Fruit fly (Drosophila melanogaster) whole organism, pupa: ENCODE results near the gene Dr.

Experiments used
- CG10348 ChIP-seq: fragments of 200-800 bp; sonication (Bioruptor generic); IDR thresholded peaks from 2 replicates; pipeline ENCODE4 v1.3.6; 2022; ENCODE audit warnings: missing biosample characterization, missing genetic modification characterization
- CG12605 ChIP-seq: fragments of 200-800 bp; sonication (Bioruptor generic); IDR thresholded peaks from 2 replicates; pipeline ENCODE4 v1.3.6; 2022; ENCODE audit warnings: missing biosample characterization, missing genetic modification characterization
- CG13204 ChIP-seq: fragments of 200-800 bp; sonication (Bioruptor generic); optimal IDR thresholded peaks from 2 replicates; lab custom pipeline; 2018; ENCODE audit warnings: missing biosample characterization, mild to moderate bottlenecking, missing genetic modification characterization, moderate library complexity
- CG14655 ChIP-seq: fragments of 200-800 bp; sonication (Bioruptor generic); optimal IDR thresholded peaks from 3 replicates; lab custom pipeline; 2017; ENCODE audit warnings: mild to moderate bottlenecking, missing biosample characterization, missing genetic modification reagents, missing genetic modification characterization
- CG15710 ChIP-seq: fragments of 200-800 bp; sonication (Bioruptor generic); optimal IDR thresholded peaks from 2 replicates; lab custom pipeline; 2018; ENCODE audit warnings: missing biosample characterization, mild to moderate bottlenecking, missing genetic modification characterization, moderate library complexity
- CG17806 ChIP-seq: fragments of 200-800 bp; sonication (Bioruptor generic); optimal IDR thresholded peaks from 2 replicates; lab custom pipeline; 2018; ENCODE audit warnings: missing biosample characterization, mild to moderate bottlenecking, missing genetic modification characterization, moderate library complexity
- CG32121 ChIP-seq: fragments of 200-800 bp; sonication (Bioruptor generic); IDR thresholded peaks from 2 replicates; pipeline ENCODE4 v1.3.6; 2022; ENCODE audit warnings: missing biosample characterization, missing genetic modification characterization
- CG34367 ChIP-seq: fragments of 200-800 bp; sonication (Bioruptor generic); optimal IDR thresholded peaks from 2 replicates; lab custom pipeline; 2018; ENCODE audit warnings: missing biosample characterization, mild to moderate bottlenecking, missing genetic modification characterization
- CG4496 ChIP-seq: fragments of 200-800 bp; sonication (Bioruptor generic); IDR thresholded peaks from 3 replicates; pipeline ENCODE4 v1.3.6; 2022; ENCODE audit warnings: missing biosample characterization, missing genetic modification characterization
- CG8159 ChIP-seq: fragments of 200-800 bp; sonication (Bioruptor generic); optimal IDR thresholded peaks from 3 replicates; lab custom pipeline; 2018; ENCODE audit warnings: missing biosample characterization, mild to moderate bottlenecking, missing genetic modification characterization, moderate library complexity
- CG8301 ChIP-seq: fragments of 200-800 bp; sonication (Bioruptor generic); optimal IDR thresholded peaks from 2 replicates; lab custom pipeline; 2018; ENCODE audit warnings: missing biosample characterization, mild to moderate bottlenecking, missing genetic modification characterization
- CG9948 ChIP-seq: fragments of 200-800 bp; sonication (Bioruptor generic); optimal IDR thresholded peaks from 2 replicates; lab custom pipeline; 2018; ENCODE audit warnings: missing biosample characterization, mild to moderate bottlenecking, missing genetic modification characterization, moderate library complexity
- D1 ChIP-seq: fragments of 200-800 bp; sonication (Bioruptor generic); optimal IDR thresholded peaks from 2 replicates; lab custom pipeline; 2018; ENCODE audit warnings: missing biosample characterization, mild to moderate bottlenecking, missing genetic modification characterization, moderate library complexity
- EcR ChIP-seq: fragments of 200-800 bp; sonication (Bioruptor generic); optimal IDR thresholded peaks from 3 replicates; lab custom pipeline; 2019; ENCODE audit warnings: missing biosample characterization, missing genetic modification characterization, mild to moderate bottlenecking, moderate library complexity, missing genetic modification reagents
- Ets98B ChIP-seq: fragments of 200-800 bp; sonication (Bioruptor generic); IDR thresholded peaks from 2 replicates; pipeline ENCODE4 v1.3.6; 2022; ENCODE audit warnings: missing biosample characterization, missing genetic modification characterization
- Pif1A ChIP-seq: fragments of 200-800 bp; sonication (Bioruptor generic); optimal IDR thresholded peaks from 3 replicates; lab custom pipeline; 2016; ENCODE audit warnings: missing biosample characterization, missing genetic modification characterization
- Pif1B ChIP-seq: fragments of 200-800 bp; sonication (Bioruptor generic); optimal IDR thresholded peaks from 3 replicates; lab custom pipeline; 2016; ENCODE audit warnings: missing biosample characterization, missing genetic modification characterization
- Snoo ChIP-seq: fragments of 200-800 bp; sonication (Bioruptor generic); optimal IDR thresholded peaks from 3 replicates; lab custom pipeline; 2017; ENCODE audit warnings: missing biosample characterization, mild to moderate bottlenecking, missing genetic modification characterization, inconsistent platforms
- fd96Ca ChIP-seq: fragments of 200-800 bp; sonication (Bioruptor generic); IDR thresholded peaks from 3 replicates; pipeline ENCODE4 v1.3.6; 2022; ENCODE audit warnings: missing biosample characterization, missing genetic modification characterization
- gl ChIP-seq: fragments of 200-800 bp; sonication (Bioruptor generic); optimal IDR thresholded peaks from 2 replicates; lab custom pipeline; 2018; ENCODE audit warnings: missing biosample characterization, mild to moderate bottlenecking, missing genetic modification characterization
- rn ChIP-seq: fragments of 200-800 bp; sonication (Bioruptor generic); IDR thresholded peaks from 2 replicates; pipeline ENCODE4 v1.3.6; 2022; ENCODE audit warnings: missing biosample characterization, missing genetic modification characterization

Gene Dr

DNA sequence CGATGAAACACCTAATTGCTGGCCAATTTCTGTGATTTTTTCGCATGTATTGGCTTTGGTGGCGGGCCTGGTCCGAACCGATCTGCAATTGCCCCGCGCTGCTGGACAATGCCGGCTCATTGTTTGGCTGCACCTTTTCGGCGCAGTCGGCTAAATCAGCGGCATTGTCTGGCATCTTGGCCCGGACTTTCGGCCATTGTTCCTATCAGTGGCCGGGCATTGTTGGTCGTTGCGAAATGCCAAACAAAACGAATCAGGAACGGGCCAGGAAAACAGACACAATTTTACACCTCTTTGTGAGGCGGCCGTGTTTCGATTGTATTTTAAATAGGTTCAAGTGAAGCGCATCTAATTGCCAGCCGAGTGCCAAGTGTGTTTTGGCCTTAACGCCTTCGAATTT is 11.0 kb upstream of the Dr start:
- TF ChIP-seq Pif1A, result no peak
- TF ChIP-seq CG9948, result no peak

DNA sequence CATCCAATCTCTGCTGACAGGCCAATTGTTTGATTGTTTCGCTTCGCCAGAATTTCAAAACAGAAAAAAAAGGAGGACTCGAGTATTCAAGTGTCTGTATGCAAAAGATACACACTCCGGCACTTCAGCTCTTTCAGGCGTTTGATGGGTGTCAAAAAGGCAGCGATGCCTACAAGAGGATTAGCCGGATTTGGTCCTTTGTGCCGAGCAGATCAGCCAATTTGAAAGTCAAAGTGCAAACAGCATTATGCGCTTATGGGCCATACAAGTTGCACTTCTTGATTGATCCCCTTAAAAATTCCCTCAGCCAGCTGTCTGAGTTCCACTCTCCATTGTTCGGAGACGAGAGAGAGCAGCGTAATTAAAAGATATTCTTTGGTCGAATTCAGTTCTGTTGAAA is 9.8 kb upstream of the Dr start:
- TF ChIP-seq Pif1A (no peak), Pif1B (GFP tag; lab: Kevin White, UChicago) (no peak), CG34367 (no peak), CG32121 (GFP tag; lab: Robert Waterston, UW) (no peak), CG12605 (GFP tag; lab: Robert Waterston, UW) (no peak), fd96Ca (no peak), Snoo (tag; lab: Kevin White, UChicago) (no peak), CG4496 (no peak)

DNA sequence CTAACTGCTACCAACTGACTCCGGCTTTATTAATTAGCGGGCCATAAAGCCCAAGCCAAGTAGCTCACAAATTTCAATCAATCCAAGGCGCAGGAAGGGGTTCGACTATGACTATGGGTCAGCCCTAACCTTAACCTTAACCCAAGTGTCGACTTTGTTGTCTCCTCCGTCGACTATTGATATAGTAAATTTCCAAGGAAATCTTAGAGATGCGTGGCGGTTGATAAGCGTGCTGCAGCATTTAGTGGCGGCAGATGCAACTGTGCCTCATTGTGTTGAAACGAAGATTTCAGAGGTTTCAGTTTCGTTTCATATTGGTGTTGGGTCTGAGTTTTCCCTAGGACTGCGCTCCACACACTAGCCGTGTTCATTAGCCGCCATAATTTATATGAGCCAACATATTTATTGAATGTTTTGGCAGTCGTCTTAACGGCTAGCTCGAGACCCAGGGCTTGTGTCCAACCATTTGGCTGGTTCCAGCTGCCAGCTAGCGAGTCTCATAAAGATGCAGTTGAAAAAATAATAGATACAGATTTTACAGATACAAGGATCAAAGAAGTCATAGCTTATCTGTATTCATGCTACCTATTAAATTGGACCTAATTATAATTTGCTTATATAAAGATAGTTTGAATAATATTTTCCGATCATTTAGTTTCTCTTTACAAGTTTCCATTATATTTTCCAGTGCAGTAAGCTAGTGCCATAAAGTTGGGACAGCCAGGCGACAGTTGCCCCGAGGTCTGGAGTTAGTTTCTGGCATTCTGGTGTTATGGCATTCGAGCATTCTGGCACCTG is 8.8 kb upstream of the Dr start:
- TF ChIP-seq CG13204 (GFP tag; lab: Kevin White, UChicago), result no peak
- TF ChIP-seq rn (GFP tag; lab: Robert Waterston, UW), result no peak
- TF ChIP-seq D1 (tag; lab: Kevin White, UChicago), result no peak
- no peak for TF ChIP-seq Snoo (tag; lab: Kevin White, UChicago)
- TF ChIP-seq CG9948, result no peak
- no peak for TF ChIP-seq CG15710 (tag; lab: Kevin White, UChicago)
- no peak for TF ChIP-seq CG34367
- no peak for TF ChIP-seq Pif1A
- TF ChIP-seq fd96Ca, result no peak
- no peak for TF ChIP-seq CG8301
- TF ChIP-seq CG14655, result no peak
- TF ChIP-seq gl (tag; lab: Kevin White, UChicago), result no peak
- TF ChIP-seq Ets98B (GFP tag; lab: Robert Waterston, UW), result no peak
- no peak for TF ChIP-seq CG10348
- TF ChIP-seq EcR (GFP tag; lab: Kevin White, UChicago), result no peak
- no peak for TF ChIP-seq CG17806 (tag; lab: Kevin White, UChicago)
- TF ChIP-seq CG12605 (GFP tag; lab: Robert Waterston, UW), result no peak
- TF ChIP-seq Pif1B (GFP tag; lab: Kevin White, UChicago), result no peak
- TF ChIP-seq CG32121 (GFP tag; lab: Robert Waterston, UW), result no peak
- TF ChIP-seq CG8159 (tag; lab: Kevin White, UChicago), result no peak
- TF ChIP-seq, all 21 proteins: peak for 0

DNA sequence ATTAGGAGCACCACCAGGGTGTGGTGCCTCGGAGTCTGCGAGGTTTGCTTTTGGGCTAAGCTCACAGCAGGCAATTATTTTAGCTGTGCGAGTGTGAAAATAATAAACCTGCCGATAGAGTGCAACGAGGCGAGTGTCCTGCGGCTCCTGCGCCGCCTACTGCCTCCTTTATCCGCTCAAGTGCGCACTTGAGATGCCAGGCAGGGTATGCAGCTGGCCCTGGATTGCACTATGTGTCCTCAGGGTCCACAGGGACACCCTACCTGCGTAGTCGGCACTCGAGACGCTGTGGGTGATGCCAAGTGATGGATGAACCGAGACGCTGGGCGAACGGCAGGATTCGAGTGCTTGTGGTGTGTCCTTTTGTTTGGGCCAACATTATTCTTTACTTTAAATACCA is 8.2 kb upstream of the Dr start:
- no peak for TF ChIP-seq Snoo (tag; lab: Kevin White, UChicago)

DNA sequence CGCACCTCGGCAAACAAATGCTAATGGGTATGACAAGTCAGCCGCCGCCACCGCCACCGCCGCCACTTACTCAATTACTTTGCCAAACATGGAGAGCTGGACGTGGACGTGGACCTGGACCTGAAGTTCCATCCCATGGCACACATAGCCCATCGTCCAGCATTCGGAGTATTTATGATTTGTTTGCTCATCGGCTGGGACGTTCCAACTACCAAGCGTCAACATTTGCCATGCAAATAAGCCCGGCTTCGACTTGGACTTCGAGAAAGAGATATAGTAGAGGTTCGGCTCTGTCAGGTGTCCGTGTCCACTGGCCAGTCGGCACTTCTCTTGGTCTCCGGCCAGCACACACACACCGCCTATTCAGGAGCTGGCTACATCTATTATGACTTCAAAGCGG is 7.4 kb upstream of the Dr start:
- no peak for TF ChIP-seq fd96Ca
- no peak for TF ChIP-seq Pif1B (GFP tag; lab: Kevin White, UChicago)
- TF ChIP-seq CG12605 (GFP tag; lab: Robert Waterston, UW), result no peak

DNA sequence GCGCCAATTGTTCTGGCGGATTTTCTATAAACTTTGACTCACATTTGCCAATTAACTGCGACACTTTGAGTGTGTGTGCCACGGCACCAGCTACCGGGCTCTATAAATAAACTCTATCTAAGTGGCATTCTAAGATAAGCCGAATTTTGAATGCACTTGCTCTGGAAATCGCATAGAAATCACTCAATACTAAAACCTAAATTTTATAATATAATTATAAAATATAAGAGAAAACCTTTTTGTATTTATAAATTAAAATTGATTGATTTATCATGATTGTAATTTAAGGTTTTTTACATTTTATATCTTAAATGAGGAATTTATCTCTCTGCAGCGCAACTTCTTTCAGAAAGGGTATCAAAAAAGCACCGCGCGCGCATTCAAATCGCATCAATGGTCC is 7.0 kb upstream of the Dr start:
- TF ChIP-seq D1 (tag; lab: Kevin White, UChicago) (no peak), CG32121 (GFP tag; lab: Robert Waterston, UW) (no peak), gl (tag; lab: Kevin White, UChicago) (no peak), CG14655 (peak; percentile 17), Ets98B (GFP tag; lab: Robert Waterston, UW) (no peak), CG12605 (GFP tag; lab: Robert Waterston, UW) (no peak), CG15710 (tag; lab: Kevin White, UChicago) (no peak)

DNA sequence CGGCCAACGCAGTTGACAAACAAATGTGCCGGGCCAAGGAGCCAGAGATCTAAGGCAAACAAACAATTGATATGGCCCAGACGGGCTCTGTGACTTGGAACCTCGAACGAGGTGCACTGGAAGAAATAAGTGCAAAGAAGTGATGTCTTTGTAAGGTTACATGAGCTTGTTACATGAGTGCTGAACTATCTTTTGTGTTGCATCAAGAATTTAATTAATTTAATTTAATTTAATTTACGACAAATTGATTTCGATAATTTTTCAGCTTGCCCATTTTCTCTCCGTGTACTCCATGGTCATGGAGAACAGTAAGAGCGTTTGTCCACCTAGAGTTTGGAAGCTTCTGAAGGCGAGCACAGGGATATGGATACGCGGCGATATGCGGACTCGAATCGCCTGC is 6.2 kb upstream of the Dr start:
- TF ChIP-seq CG8159 (tag; lab: Kevin White, UChicago), result peak; percentile 19
- TF ChIP-seq CG15710 (tag; lab: Kevin White, UChicago), result peak; percentile 21
- 0 out of 3 replicates have a peak, but pooled peaks have one; percentile 6 for TF ChIP-seq CG4496
- TF ChIP-seq Snoo (tag; lab: Kevin White, UChicago), result no peak
- no peak for TF ChIP-seq CG13204 (GFP tag; lab: Kevin White, UChicago)
- TF ChIP-seq CG17806 (tag; lab: Kevin White, UChicago), result peak; percentile 25
- peak; percentile 9 for TF ChIP-seq CG34367
- no peak for TF ChIP-seq Pif1A
- peak; percentile 35 for TF ChIP-seq CG9948
- no peak for TF ChIP-seq D1 (tag; lab: Kevin White, UChicago)
- no peak for TF ChIP-seq CG12605 (GFP tag; lab: Robert Waterston, UW)
- no peak for TF ChIP-seq gl (tag; lab: Kevin White, UChicago)
- TF ChIP-seq CG14655, result peak; percentile 58
- TF ChIP-seq Pif1B (GFP tag; lab: Kevin White, UChicago), result no peak
- peak; percentile 33; the same call in 1 of the 3 replicates for TF ChIP-seq fd96Ca
- TF ChIP-seq EcR (GFP tag; lab: Kevin White, UChicago), result no peak
- TF ChIP-seq CG32121 (GFP tag; lab: Robert Waterston, UW), result no peak
- TF ChIP-seq rn (GFP tag; lab: Robert Waterston, UW), result no peak
- TF ChIP-seq Ets98B (GFP tag; lab: Robert Waterston, UW), result no peak
- TF ChIP-seq CG8301, result peak; percentile 42
- no peak for TF ChIP-seq CG10348
- TF ChIP-seq, all 21 proteins: peak for 9
